Worm (Caenorhabditis elegans): ENCODE results near the gene T07F8.1.
A peak's percentile ranks its signal among the peaks of the same experiment; 100 is the strongest.

Gene T07F8.1

ce11 chrII:7200051-7200599 lies 51.9 kb downstream of the T07F8.1 start, which contains the start of gene pcrg-1 (continued):
- peak; percentile 59 for TF ChIP-seq nhr-102 (tag; optimal IDR thresholded peaks at IDR 0.05)
- TF ChIP-seq ceh-62 (tag; optimal IDR thresholded peaks at IDR 0.05): no peak
- TF ChIP-seq F44E2.7 (GFP tag; IDR thresholded peaks at IDR 0.05): peak; percentile 55; the same call in 1 of the 2 replicates
- peak; percentile 50 for TF ChIP-seq dpl-1 (GFP tag; optimal IDR thresholded peaks at IDR 0.05)
- TF ChIP-seq php-3 (GFP tag; IDR thresholded peaks at IDR 0.05): peak; percentile 84
- TF ChIP-seq zip-2 (tag; optimal IDR thresholded peaks at IDR 0.05): peak; percentile 35
- TF ChIP-seq rbr-2 (tag; optimal IDR thresholded peaks at IDR 0.05): peak; percentile 74
- TF ChIP-seq saeg-2 (GFP tag; IDR thresholded peaks at IDR 0.05): peak; percentile 89
- peak; percentile 21 for TF ChIP-seq ZK337.2 (GFP tag; IDR thresholded peaks at IDR 0.05)
- TF ChIP-seq gei-8 (GFP tag; optimal IDR thresholded peaks at IDR 0.05): peak; percentile 12
- peak; percentile 69 for TF ChIP-seq nhr-25 (tag; optimal IDR thresholded peaks at IDR 0.05; ENCODE audit: borderline replicate concordance, insufficient read depth)
- no peak for TF ChIP-seq nhr-11 (tag; optimal IDR thresholded peaks at IDR 0.05)
- peak; percentile 84 for TF ChIP-seq Y48G9A.11 (GFP tag; IDR thresholded peaks at IDR 0.05)
- TF ChIP-seq R02D3.7 (tag; optimal IDR thresholded peaks at IDR 0.05): no peak
- peak; percentile 76 for TF ChIP-seq ctbp-1 (GFP tag; IDR thresholded peaks at IDR 0.05)
- peak; percentile 73 for TF ChIP-seq F49E8.2 (tag; optimal IDR thresholded peaks at IDR 0.05; ENCODE audit: borderline replicate concordance)
- no peak for TF ChIP-seq duxl-1 (tag; optimal IDR thresholded peaks at IDR 0.05; ENCODE audit: poor library complexity)
- TF ChIP-seq Y75B8A.6 (GFP tag; IDR thresholded peaks at IDR 0.05): peak; percentile 91
- peak; percentile 82 for TF ChIP-seq Y5F2A.4 (GFP tag; optimal IDR thresholded peaks at IDR 0.05)
- no peak for TF ChIP-seq ceh-32 (tag; optimal IDR thresholded peaks at IDR 0.05; ENCODE audit: poor library complexity)
- 0 out of 2 replicates have a peak, but pooled peaks have one; percentile 12 for TF ChIP-seq mxl-2 (GFP tag; conservative IDR thresholded peaks at IDR 0.05)
- peak; percentile 84 for TF ChIP-seq lin-38 (GFP tag; IDR thresholded peaks at IDR 0.05)
- TF ChIP-seq ceh-44 (GFP tag; IDR thresholded peaks at IDR 0.05): peak; percentile 62; the same call in 1 of the 2 replicates
- TF ChIP-seq nhr-10 (tag; optimal IDR thresholded peaks at IDR 0.05): no peak
- no peak for TF ChIP-seq ZK546.5 (tag; optimal IDR thresholded peaks at IDR 0.05)
- TF ChIP-seq madf-9 (GFP tag; conservative IDR thresholded peaks at IDR 0.05): peak; percentile 80
- peak; percentile 77 for TF ChIP-seq nhr-6 (tag; optimal IDR thresholded peaks at IDR 0.05)
- TF ChIP-seq zag-1 (tag; optimal IDR thresholded peaks at IDR 0.05): no peak
- peak; percentile 29 for TF ChIP-seq F37D6.2 (tag; optimal IDR thresholded peaks at IDR 0.05)
- TF ChIP-seq egl-27 (tag; optimal IDR thresholded peaks at IDR 0.05): no peak
- TF ChIP-seq nhr-76 (tag; optimal IDR thresholded peaks at IDR 0.05): no peak
- peak; percentile 76 for TF ChIP-seq nhr-111 (GFP tag; optimal IDR thresholded peaks at IDR 0.05)
- TF ChIP-seq aly-2 (tag; optimal IDR thresholded peaks at IDR 0.05): no peak
- TF ChIP-seq T20F7.1 (GFP tag; optimal IDR thresholded peaks at IDR 0.05): peak; percentile 35
- no peak for TF ChIP-seq nhr-28 (tag; optimal IDR thresholded peaks at IDR 0.05)
- TF ChIP-seq tra-1 (GFP tag; IDR thresholded peaks at IDR 0.05): peak; percentile 83
- TF ChIP-seq daf-8 (GFP tag; IDR thresholded peaks at IDR 0.05): peak; percentile 73; the same call in 1 of the 2 replicates
- no peak for TF ChIP-seq mdl-1 (tag; optimal IDR thresholded peaks at IDR 0.05)
- no peak for TF ChIP-seq ceh-82 (tag; optimal IDR thresholded peaks at IDR 0.05)
- peak; percentile 91 for TF ChIP-seq T26A8.4 (GFP tag; IDR thresholded peaks at IDR 0.05)
- no peak for TF ChIP-seq cey-2 (tag; optimal IDR thresholded peaks at IDR 0.05; ENCODE audit: borderline replicate concordance, insufficient read depth)
- peak; percentile 79 for TF ChIP-seq ceh-20 (GFP tag; IDR thresholded peaks at IDR 0.05)
- TF ChIP-seq mep-1 (tag; optimal IDR thresholded peaks at IDR 0.05): peak; percentile 61
- no peak for TF ChIP-seq daf-12 (tag; optimal IDR thresholded peaks at IDR 0.05)
- peak; percentile 89 for TF ChIP-seq lim-7 (GFP tag; IDR thresholded peaks at IDR 0.05)
- TF ChIP-seq hlh-11 (tag; optimal IDR thresholded peaks at IDR 0.05): peak; percentile 74
- no peak; the same call in none of the 2 replicates for TF ChIP-seq set-16 (GFP tag; IDR thresholded peaks at IDR 0.05)
- peak; percentile 59 for TF ChIP-seq spr-3 (GFP tag; optimal IDR thresholded peaks at IDR 0.05)
- peak; percentile 70 for TF ChIP-seq lir-3 (tag; optimal IDR thresholded peaks at IDR 0.05)
- TF ChIP-seq dmd-6 (GFP tag; IDR thresholded peaks at IDR 0.05): peak; percentile 55
